Worm (Caenorhabditis elegans) whole organism, L2 larva: Measurements from ENCODE around the gene M03A8.3.
A peak's percentile ranks its signal among the peaks of the same experiment; 100 is the strongest.

Experiments used
- C34F6.9 ChIP-seq: fragments of 150-350 bp; optimal IDR thresholded peaks from 2 replicates; lab custom pipeline; 2014; ENCODE audit warnings: missing biosample characterization, missing genetic modification characterization
- F13H6.1 ChIP-seq: sonication (generic microtip); optimal IDR thresholded peaks from 2 replicates; lab custom pipeline; 2016; ENCODE audit warnings: missing genetic modification characterization, missing compliant biosample characterization
- R02D3.7 ChIP-seq: fragments of 150-350 bp; optimal IDR thresholded peaks from 2 replicates; lab custom pipeline; 2014; ENCODE audit warnings: missing biosample characterization, missing genetic modification characterization
- blmp-1 ChIP-seq: sonication (generic microtip); optimal IDR thresholded peaks from 2 replicates; lab custom pipeline; 2017; ENCODE audit warnings: missing genetic modification characterization, mild to moderate bottlenecking, missing compliant biosample characterization, antibody characterized with exemption, moderate library complexity; ENCODE audit not compliant: insufficient read depth
- ceh-16 ChIP-seq: fragments of 150-350 bp; optimal IDR thresholded peaks from 2 replicates; lab custom pipeline; 2014; ENCODE audit warnings: missing biosample characterization, missing genetic modification characterization
- egl-27 ChIP-seq: sonication (generic microtip); optimal IDR thresholded peaks from 3 replicates; lab custom pipeline; 2017; ENCODE audit warnings: missing biosample characterization, missing genetic modification reagents, missing genetic modification characterization
- elt-1 ChIP-seq: fragments of 150-350 bp; optimal IDR thresholded peaks from 2 replicates; lab custom pipeline; 2014; ENCODE audit warnings: missing biosample characterization, missing genetic modification characterization
- elt-3 ChIP-seq: sonication (generic microtip); optimal IDR thresholded peaks from 2 replicates; lab custom pipeline; 2017; ENCODE audit warnings: missing biosample characterization, missing genetic modification characterization
- fos-1 ChIP-seq: fragments of 150-350 bp; optimal IDR thresholded peaks from 2 replicates; lab custom pipeline; 2014; ENCODE audit warnings: missing biosample characterization, missing genetic modification characterization
- gmeb-1 ChIP-seq: fragments of 150-350 bp; optimal IDR thresholded peaks from 2 replicates; lab custom pipeline; 2014; ENCODE audit warnings: missing biosample characterization, missing genetic modification characterization
- lin-39 ChIP-seq: fragments of 150-350 bp; optimal IDR thresholded peaks from 2 replicates; lab custom pipeline; 2014; ENCODE audit warnings: missing biosample characterization, missing genetic modification reagents, missing genetic modification characterization
- lsy-2 ChIP-seq, 2 experiments: fragments of 150-350 bp in 1 of 2; sonication (generic microtip) in 1 of 2; optimal IDR thresholded peaks; 2 replicates each; lab custom pipeline; 2014 to 2017; ENCODE audit warnings: missing biosample characterization in 2 of 2, missing genetic modification characterization in 2 of 2
- nhr-10 ChIP-seq: sonication (generic microtip); optimal IDR thresholded peaks from 2 replicates; lab custom pipeline; 2017; ENCODE audit warnings: missing biosample characterization, missing genetic modification characterization
- nhr-11 ChIP-seq: fragments of 150-350 bp; optimal IDR thresholded peaks from 2 replicates; lab custom pipeline; 2014; ENCODE audit warnings: missing biosample characterization, missing genetic modification characterization
- nhr-129 ChIP-seq: fragments of 150-350 bp; optimal IDR thresholded peaks from 2 replicates; lab custom pipeline; 2014; ENCODE audit warnings: missing biosample characterization, missing genetic modification characterization
- nhr-21 ChIP-seq: fragments of 150-350 bp; optimal IDR thresholded peaks from 2 replicates; lab custom pipeline; 2014; ENCODE audit warnings: missing biosample characterization, missing genetic modification characterization
- nhr-77 ChIP-seq: fragments of 150-350 bp; optimal IDR thresholded peaks from 2 replicates; lab custom pipeline; 2014; ENCODE audit warnings: missing biosample characterization, missing genetic modification characterization
- peb-1 ChIP-seq: fragments of 150-350 bp; optimal IDR thresholded peaks from 2 replicates; lab custom pipeline; 2014; ENCODE audit warnings: missing biosample characterization, missing genetic modification characterization
- sem-4 ChIP-seq: fragments of 150-350 bp; optimal IDR thresholded peaks from 2 replicates; lab custom pipeline; 2014; ENCODE audit warnings: missing biosample characterization, missing genetic modification reagents, missing genetic modification characterization
- skn-1 ChIP-seq: sonication (generic microtip); optimal IDR thresholded peaks from 2 replicates; lab custom pipeline; 2017; ENCODE audit warnings: missing biosample characterization, missing genetic modification characterization
- sma-3 ChIP-seq: sonication (generic microtip); optimal IDR thresholded peaks from 2 replicates; lab custom pipeline; 2016; ENCODE audit warnings: missing genetic modification reagents, missing genetic modification characterization, missing compliant biosample characterization
- sma-9 ChIP-seq, 2 experiments: fragments of 150-350 bp in 1 of 2; sonication (generic microtip) in 1 of 2; optimal IDR thresholded peaks; 2 replicates each; lab custom pipeline; 2014 to 2016; ENCODE audit warnings: missing genetic modification characterization in 2 of 2, mild to moderate bottlenecking in 1 of 2, missing biosample characterization in 1 of 2, missing compliant biosample characterization in 1 of 2, missing genetic modification reagents in 1 of 2, moderate library complexity in 1 of 2
- unc-39 ChIP-seq: fragments of 150-350 bp; optimal IDR thresholded peaks from 2 replicates; lab custom pipeline; 2014; ENCODE audit warnings: missing biosample characterization, missing genetic modification characterization
- unc-55 ChIP-seq: fragments of 150-350 bp; sonication (generic microtip); optimal IDR thresholded peaks from 3 replicates; lab custom pipeline; 2014; ENCODE audit warnings: missing biosample characterization, missing genetic modification reagents, missing genetic modification characterization
- ztf-4 ChIP-seq: fragments of 150-350 bp; optimal IDR thresholded peaks from 2 replicates; lab custom pipeline; 2014; ENCODE audit warnings: missing biosample characterization, missing genetic modification characterization

M03A8.3 gene

DNA sequence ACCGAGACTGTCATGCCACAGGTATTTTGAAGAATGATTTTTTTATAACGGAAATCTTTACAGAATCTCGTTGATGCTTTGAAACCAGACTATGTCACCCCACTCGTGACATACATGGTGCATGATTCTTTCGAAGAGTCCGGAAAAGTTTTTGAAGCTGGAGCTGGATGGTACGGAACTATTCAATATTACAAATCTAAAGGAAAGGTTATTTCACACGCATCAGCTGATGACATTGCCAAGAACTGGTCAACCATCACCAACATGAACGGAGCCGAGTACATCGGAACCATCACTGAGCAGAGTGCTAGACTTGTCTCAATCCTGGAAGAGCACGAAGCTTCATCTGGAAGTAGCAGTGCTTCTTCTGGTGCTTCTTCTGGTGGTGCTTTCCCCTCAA is 19.3 kb downstream of the M03A8.3 start:
- TF ChIP-seq C34F6.9 (tag; lab: Kevin White, UChicago) = no peak

DNA sequence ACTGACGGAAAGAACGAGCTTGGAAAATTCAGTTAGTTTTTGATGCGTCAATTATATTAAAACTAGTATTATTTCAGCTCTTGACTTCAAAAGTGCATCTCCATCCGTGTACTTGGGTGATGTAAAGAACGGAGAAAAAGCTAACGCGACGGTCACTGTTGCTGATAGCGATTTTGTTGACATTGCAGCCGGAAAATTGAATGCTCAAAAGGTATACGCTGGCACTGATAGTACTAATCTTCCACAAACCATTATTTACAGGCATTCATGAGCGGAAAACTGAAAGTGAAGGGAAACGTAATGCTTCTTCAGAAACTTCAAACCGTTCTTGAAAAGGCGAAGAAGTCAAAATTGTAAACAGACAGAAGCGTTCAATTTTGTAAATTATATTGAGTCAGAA is 19.8 kb downstream of the M03A8.3 start:
- TF ChIP-seq sma-3 (GFP tag; lab: Kevin White, UChicago) (no peak), lsy-2 (tag; optimal IDR thresholded peaks at IDR 0.05; lab: Kevin White, UChicago) (no peak), egl-27 (tag; lab: Kevin White, UChicago) (no peak), nhr-21 (tag; lab: Kevin White, UChicago) (no peak), fos-1 (tag; lab: Kevin White, UChicago) (peak; percentile 57), elt-3 (tag; lab: Kevin White, UChicago) (no peak)
- TF ChIP-seq, all 48 proteins: peak for 1

DNA sequence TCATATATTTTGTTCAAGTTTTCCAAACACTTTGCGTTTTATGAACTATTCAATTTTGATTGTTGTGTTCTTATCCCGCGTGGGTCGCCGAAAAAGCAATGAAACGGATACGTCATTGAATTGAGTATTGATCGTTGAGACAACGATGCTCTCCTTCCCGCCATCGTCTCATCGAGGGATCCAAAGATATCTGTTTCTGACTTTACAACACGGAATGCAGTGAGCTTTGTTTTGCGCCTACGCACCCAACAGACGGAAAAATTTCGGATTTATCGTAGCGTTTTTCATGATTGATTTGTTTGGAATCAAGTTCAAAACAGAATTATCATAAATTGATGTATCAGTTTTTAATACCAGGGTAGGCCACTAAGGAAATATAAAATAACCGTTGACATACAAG is 22.7 kb downstream of the M03A8.3 start:
- TF ChIP-seq elt-3 (tag; lab: Kevin White, UChicago) (no peak), nhr-129 (tag; lab: Kevin White, UChicago) (peak; percentile 27), sma-9 (GFP tag; optimal IDR thresholded peaks at IDR 0.05; lab: Kevin White, UChicago) (peak; percentile 21), sma-9 (tag; optimal IDR thresholded peaks at IDR 0.05; lab: Kevin White, UChicago) (no peak), F13H6.1 (tag; lab: Kevin White, UChicago) (peak; percentile 18)

DNA sequence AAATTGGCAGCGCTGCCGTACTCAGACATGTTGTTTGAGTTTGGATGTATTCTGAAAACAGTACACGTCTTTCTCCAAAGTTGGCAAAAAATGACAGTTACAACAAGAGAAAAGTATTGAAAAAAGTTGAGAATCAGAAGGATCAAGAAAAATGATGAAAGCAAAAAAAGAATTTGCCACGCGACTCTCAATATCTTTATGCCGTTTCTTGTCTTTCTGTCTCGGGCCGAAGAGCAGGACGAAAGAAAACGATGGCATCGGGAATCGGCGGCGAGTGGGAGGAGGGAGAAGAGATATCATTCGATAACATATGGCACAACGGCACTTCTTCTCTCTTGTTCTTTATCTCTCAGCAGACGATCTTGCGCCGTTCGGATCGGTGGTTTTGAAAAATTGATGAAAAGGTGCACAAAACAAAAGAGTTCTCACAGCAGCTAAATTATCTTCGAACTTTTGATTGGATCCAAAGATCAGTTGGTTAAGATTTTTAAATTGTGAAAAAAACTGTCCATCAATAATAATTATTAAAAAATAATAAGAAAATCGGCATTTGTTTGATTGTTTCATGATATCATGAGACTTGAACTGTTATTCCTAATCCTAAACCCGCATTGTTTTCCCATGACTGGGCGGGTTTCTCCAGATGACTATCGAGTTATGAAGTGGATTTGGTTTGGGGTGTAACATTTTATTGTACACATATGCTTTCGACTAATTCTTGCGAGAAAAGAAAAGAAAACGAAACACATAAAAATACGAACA is 23.5 kb downstream of the M03A8.3 start, which contains the start of gene gei-15:
Gene gei-15, minus strand, starts transcription at position 51 of the 762 bp plus-strand sequence.
- TF ChIP-seq lsy-2 (tag; optimal IDR thresholded peaks at IDR 0.05; lab: Kevin White, UChicago) (no peak), sma-3 (GFP tag; lab: Kevin White, UChicago) (no peak), F13H6.1 (tag; lab: Kevin White, UChicago) (peak; percentile 29), nhr-77 (no peak), gmeb-1 (tag; lab: Kevin White, UChicago) (no peak), sma-9 (GFP tag; optimal IDR thresholded peaks at IDR 0.05; lab: Kevin White, UChicago) (peak; percentile 30), sma-9 (tag; optimal IDR thresholded peaks at IDR 0.05; lab: Kevin White, UChicago) (no peak), egl-27 (tag; lab: Kevin White, UChicago) (no peak), nhr-129 (tag; lab: Kevin White, UChicago) (peak; percentile 25)
- TF ChIP-seq, all 48 proteins: peak for 3

DNA sequence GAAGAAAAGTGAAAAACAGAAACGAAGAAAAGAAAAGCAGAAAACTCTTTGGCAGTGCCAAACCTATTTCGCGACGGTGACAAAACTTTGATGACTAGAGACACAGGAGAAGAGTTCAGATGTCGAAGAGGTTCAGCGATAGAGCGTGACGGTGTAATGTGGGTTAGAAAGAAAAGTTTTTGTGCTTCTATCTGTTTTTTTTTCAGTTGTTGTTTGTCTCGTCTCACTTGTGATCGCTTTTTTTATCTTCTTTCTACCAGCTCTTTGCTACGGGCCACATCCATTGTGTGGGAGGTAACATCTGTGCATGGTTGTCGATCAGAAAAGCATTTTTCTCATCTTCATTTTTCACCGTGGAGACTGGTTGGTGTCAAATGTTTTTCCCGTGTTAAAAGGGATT is 26.0 kb downstream of the M03A8.3 start, which contains the start of gene F41B4.1:
Gene F41B4.1, minus strand, starts transcription at position 23 of the 400 bp plus-strand sequence.
- peak; percentile 70 for TF ChIP-seq F13H6.1 (tag; lab: Kevin White, UChicago)
- TF ChIP-seq nhr-21 (tag; lab: Kevin White, UChicago) = no peak
- TF ChIP-seq ztf-4 = peak; percentile 21
- TF ChIP-seq elt-1 (tag; lab: Kevin White, UChicago) = no peak
- TF ChIP-seq nhr-129 (tag; lab: Kevin White, UChicago) = peak; percentile 53
- peak; percentile 33 for TF ChIP-seq C34F6.9 (tag; lab: Kevin White, UChicago)
- TF ChIP-seq sma-9 (GFP tag; optimal IDR thresholded peaks at IDR 0.05; lab: Kevin White, UChicago) = peak; percentile 59
- no peak for TF ChIP-seq sma-9 (tag; optimal IDR thresholded peaks at IDR 0.05; lab: Kevin White, UChicago)
- peak in 1 of 2 experiments; percentile 57 for TF ChIP-seq lsy-2 (tag; optimal IDR thresholded peaks at IDR 0.05; lab: Kevin White, UChicago)

DNA sequence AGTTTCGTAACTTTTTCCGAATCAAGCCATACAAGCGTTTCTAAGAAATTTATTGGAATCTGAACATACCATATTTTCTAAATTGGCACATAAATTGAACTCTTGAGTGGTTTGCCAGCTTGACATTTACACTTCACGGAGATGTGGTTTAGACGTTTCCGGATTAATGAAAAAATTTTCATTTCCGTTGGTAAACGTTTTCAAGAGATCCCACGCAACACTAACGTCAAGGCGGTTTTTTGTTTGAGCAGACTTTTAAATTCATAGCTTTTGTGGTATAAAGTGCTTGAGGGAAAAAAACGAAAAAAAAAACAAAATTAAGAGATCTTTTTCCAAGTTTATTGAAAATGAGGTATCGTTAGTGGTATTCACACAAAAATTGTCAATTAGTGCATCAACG is 35.3 kb downstream of the M03A8.3 start, which contains the start of gene F41B4.2:
Gene F41B4.2, minus strand, starts transcription at position 101 of the 400 bp plus-strand sequence.
- TF ChIP-seq nhr-77 (no peak), nhr-21 (tag; lab: Kevin White, UChicago) (no peak), unc-55 (GFP tag; lab: Kevin White, UChicago) (no peak), R02D3.7 (tag; lab: Kevin White, UChicago) (no peak), lin-39 (tag; lab: Kevin White, UChicago) (no peak), blmp-1 (tag; lab: Kevin White, UChicago) (no peak), nhr-11 (tag; lab: Kevin White, UChicago) (no peak), ztf-4 (no peak), fos-1 (tag; lab: Kevin White, UChicago) (no peak), elt-3 (tag; lab: Kevin White, UChicago) (no peak), sem-4 (tag; lab: Kevin White, UChicago) (no peak), ceh-16 (no peak), skn-1 (tag; lab: Kevin White, UChicago) (no peak), unc-39 (no peak), peb-1 (tag; lab: Kevin White, UChicago) (no peak), nhr-10 (no peak), gmeb-1 (tag; lab: Kevin White, UChicago) (no peak)
